Fruit fly (Drosophila melanogaster) whole organism, wandering third instar larva: ENCODE measurements around the gene Cyp4c3.

Source experiments
- Abd-B ChIP-seq: fragments of >200 bp; optimal IDR thresholded peaks from 2 replicates; lab custom pipeline; 2017; ENCODE audit warnings: missing biosample characterization, missing genetic modification characterization
- CG32264 ChIP-seq: fragments of 200-800 bp; sonication (Bioruptor generic); optimal IDR thresholded peaks from 2 replicates; lab custom pipeline; 2016; ENCODE audit warnings: missing biosample characterization, missing genetic modification characterization
- CrebA ChIP-seq: fragments of 200-800 bp; sonication (Bioruptor generic); optimal IDR thresholded peaks from 2 replicates; lab custom pipeline; 2016; ENCODE audit warnings: missing biosample characterization, mild to moderate bottlenecking, missing genetic modification characterization, borderline replicate concordance
- Dfd ChIP-seq: fragments of >200 bp; optimal IDR thresholded peaks from 2 replicates; lab custom pipeline; 2017; ENCODE audit warnings: missing biosample characterization, missing genetic modification characterization
- Dif ChIP-seq: fragments of 200-275, 200-300 bp; sonication (Bioruptor generic); optimal IDR thresholded peaks from 2 replicates; lab custom pipeline; 2018; ENCODE audit warnings: missing biosample characterization, missing genetic modification characterization; ENCODE audit not compliant: partially characterized antibody
- HLH106 ChIP-seq: fragments of 200-800 bp; optimal IDR thresholded peaks from 3 replicates; lab custom pipeline; 2019; ENCODE audit warnings: missing biosample characterization, mild to moderate bottlenecking, missing genetic modification characterization, moderate library complexity
- Hnf4 ChIP-seq: fragments of 200-800 bp; sonication (Bioruptor generic); optimal IDR thresholded peaks from 2 replicates; lab custom pipeline; 2016; ENCODE audit warnings: missing biosample characterization, mild to moderate bottlenecking, missing genetic modification characterization
- Hr78 ChIP-seq: fragments of >200 bp; optimal IDR thresholded peaks from 2 replicates; lab custom pipeline; 2017; ENCODE audit warnings: missing biosample characterization, missing genetic modification characterization
- Hr83 ChIP-seq: fragments of 200-300 bp; sonication (Bioruptor generic); optimal IDR thresholded peaks from 2 replicates; lab custom pipeline; 2016; ENCODE audit warnings: missing biosample characterization, mild to moderate bottlenecking, missing genetic modification characterization, moderate library complexity; ENCODE audit not compliant: poor library complexity, severe bottlenecking
- Jra ChIP-seq: sonication (Bioruptor generic); optimal IDR thresholded peaks from 2 replicates; lab custom pipeline; 2016; ENCODE audit warnings: missing biosample characterization, missing genetic modification characterization
- Mio ChIP-seq: sonication (Bioruptor generic); optimal IDR thresholded peaks from 2 replicates; lab custom pipeline; 2016; ENCODE audit warnings: missing biosample characterization, missing genetic modification characterization
- Myc ChIP-seq: fragments of >200 bp; optimal IDR thresholded peaks from 2 replicates; lab custom pipeline; 2017
- N ChIP-seq: fragments of >200 bp; optimal IDR thresholded peaks from 2 replicates; lab custom pipeline; 2018; ENCODE audit warnings: missing biosample characterization, missing external identifiers, missing genetic modification characterization
- OdsH ChIP-seq: fragments of 200-800 bp; sonication (Bioruptor generic); optimal IDR thresholded peaks from 2 replicates; lab custom pipeline; 2016; ENCODE audit warnings: missing biosample characterization, mild to moderate bottlenecking, missing genetic modification characterization
- Sp1 ChIP-seq: fragments of 200-800 bp; sonication (Bioruptor generic); optimal IDR thresholded peaks from 3 replicates; lab custom pipeline; 2019; ENCODE audit warnings: missing biosample characterization, mild to moderate bottlenecking, missing genetic modification characterization, moderate library complexity
- Vsx2 ChIP-seq: fragments of 200-300, 225-300 bp; sonication (Bioruptor generic); optimal IDR thresholded peaks from 2 replicates; lab custom pipeline; 2018; ENCODE audit warnings: missing biosample characterization, missing genetic modification characterization; ENCODE audit not compliant: partially characterized antibody
- br ChIP-seq: fragments of 200-800 bp; sonication (Bioruptor generic); optimal IDR thresholded peaks from 2 replicates; lab custom pipeline; 2016; ENCODE audit warnings: missing biosample characterization, missing genetic modification characterization
- dl ChIP-seq, 2 experiments: fragments of 175-275, 200-275 bp in 1 of 2; fragments of 200-275 bp in 1 of 2; sonication (Bioruptor generic); optimal IDR thresholded peaks; lab custom pipeline; 2018; ENCODE audit warnings: mild to moderate bottlenecking in 2 of 2, missing biosample characterization in 2 of 2, missing genetic modification characterization in 2 of 2, moderate library complexity in 2 of 2; ENCODE audit not compliant: partially characterized antibody in 2 of 2, insufficient read depth in 1 of 2
- dmrt93B ChIP-seq: fragments of 200-800 bp; sonication (Bioruptor generic); optimal IDR thresholded peaks from 2 replicates; lab custom pipeline; 2018; ENCODE audit warnings: missing biosample characterization, mild to moderate bottlenecking, missing genetic modification characterization
- dsf ChIP-seq: sonication (Bioruptor generic); optimal IDR thresholded peaks from 2 replicates; lab custom pipeline; 2016; ENCODE audit warnings: missing biosample characterization, missing genetic modification characterization, borderline replicate concordance
- ey ChIP-seq: fragments of 200-800 bp; sonication (Bioruptor generic); optimal IDR thresholded peaks from 2 replicates; lab custom pipeline; 2016; ENCODE audit warnings: missing biosample characterization, missing genetic modification characterization
- foxo ChIP-seq, 2 experiments: fragments of 200-800 bp; sonication (Bioruptor generic); optimal IDR thresholded peaks; 2 replicates in 1 of 2; 3 replicates in 1 of 2; lab custom pipeline; 2016 to 2017; ENCODE audit warnings: missing biosample characterization in 2 of 2, missing genetic modification characterization in 2 of 2
- fru ChIP-seq: fragments of 200-800 bp; sonication (Bioruptor generic); optimal IDR thresholded peaks from 3 replicates; lab custom pipeline; 2016; ENCODE audit warnings: missing biosample characterization, mild to moderate bottlenecking, missing genetic modification characterization
- jim ChIP-seq: fragments of 175-275, 200-325 bp; sonication (Bioruptor generic); optimal IDR thresholded peaks from 2 replicates; lab custom pipeline; 2016; ENCODE audit warnings: missing biosample characterization, mild to moderate bottlenecking, missing genetic modification characterization
- lola ChIP-seq: fragments of >200 bp; optimal IDR thresholded peaks from 2 replicates; lab custom pipeline; 2017; ENCODE audit warnings: missing biosample characterization, missing genetic modification characterization
- pan ChIP-seq: fragments of >200 bp; optimal IDR thresholded peaks from 2 replicates; lab custom pipeline; 2017
- psq ChIP-seq: fragments of 200-800 bp; sonication (Bioruptor generic); optimal IDR thresholded peaks from 3 replicates; lab custom pipeline; 2017; ENCODE audit warnings: missing biosample characterization, mild to moderate bottlenecking, missing genetic modification characterization, moderate library complexity
- rgr ChIP-seq: fragments of 200-800 bp; sonication (Bioruptor generic); optimal IDR thresholded peaks from 3 replicates; lab custom pipeline; 2016; ENCODE audit warnings: missing biosample characterization, mild to moderate bottlenecking, missing genetic modification characterization
- sage ChIP-seq: fragments of 200-800 bp; sonication (Bioruptor generic); optimal IDR thresholded peaks from 2 replicates; lab custom pipeline; 2016; ENCODE audit warnings: missing biosample characterization, mild to moderate bottlenecking, missing genetic modification characterization
- sv ChIP-seq: fragments of 200-800 bp; sonication (Bioruptor generic); optimal IDR thresholded peaks from 3 replicates; lab custom pipeline; 2016; ENCODE audit warnings: missing biosample characterization, missing genetic modification characterization
- tai ChIP-seq: sonication (Bioruptor generic); optimal IDR thresholded peaks from 2 replicates; lab custom pipeline; 2016; ENCODE audit warnings: missing biosample characterization, missing genetic modification characterization
- usp ChIP-seq: fragments of >200 bp; optimal IDR thresholded peaks from 2 replicates; lab custom pipeline; 2017; ENCODE audit warnings: missing biosample characterization, missing genetic modification characterization
- woc ChIP-seq: sonication (Bioruptor generic); optimal IDR thresholded peaks from 2 replicates; lab custom pipeline; 2016; ENCODE audit warnings: missing biosample characterization, mild to moderate bottlenecking, missing genetic modification characterization

The Cyp4c3 gene

dm6 chr3R:30893738-30894137 is at the start of gene Cyp4c3:
Gene Cyp4c3, plus strand, starts transcription at chr3R:30894038.
- TF ChIP-seq pan (lab: Kevin White, UChicago): no peak
- no peak for TF ChIP-seq jim (GFP tag; lab: Kevin White, UChicago)
- no peak for TF ChIP-seq N (GFP tag; lab: Kevin White, UChicago)
- no peak for TF ChIP-seq ey (GFP tag; lab: Kevin White, UChicago)

- no peak for TF ChIP-seq OdsH (GFP tag; lab: Kevin White, UChicago)
- TF ChIP-seq Hr83: no peak
- TF ChIP-seq Mio (GFP tag; lab: Kevin White, UChicago): no peak
- TF ChIP-seq Dfd: no peak
- TF ChIP-seq ey (GFP tag; lab: Kevin White, UChicago): no peak
- TF ChIP-seq br (GFP tag; lab: Kevin White, UChicago): no peak
- no peak for TF ChIP-seq rgr (GFP tag; lab: Kevin White, UChicago)
- TF ChIP-seq usp (GFP tag; lab: Kevin White, UChicago): no peak
- no peak for TF ChIP-seq jim (GFP tag; lab: Kevin White, UChicago)
- no peak for TF ChIP-seq sv (GFP tag; lab: Kevin White, UChicago)
- no peak for TF ChIP-seq foxo (GFP tag; optimal IDR thresholded peaks at IDR 0.05; lab: Kevin White, UChicago)
- TF ChIP-seq lola (GFP tag; lab: Kevin White, UChicago): no peak
- no peak for TF ChIP-seq fru (GFP tag; lab: Kevin White, UChicago)
- TF ChIP-seq Sp1 (GFP tag; lab: Kevin White, UChicago): no peak
- TF ChIP-seq Abd-B (GFP tag; lab: Kevin White, UChicago): no peak
- TF ChIP-seq HLH106 (tag; lab: Kevin White, UChicago): no peak
- no peak for TF ChIP-seq woc (GFP tag; lab: Kevin White, UChicago)
- no peak for TF ChIP-seq tai (GFP tag; lab: Kevin White, UChicago)
- no peak for TF ChIP-seq dl (GFP tag; optimal IDR thresholded peaks at IDR 0.05; lab: Kevin White, UChicago; ENCODE audit: insufficient read depth in 1 of 2, partially characterized antibody in 2 of 2)
- TF ChIP-seq sage: no peak
Observed at dm6 chr3R:30844436-30844835, 49.4 kb upstream of the Cyp4c3 start.

- TF ChIP-seq foxo (GFP tag; optimal IDR thresholded peaks at IDR 0.05; lab: Kevin White, UChicago) (no peak), Sp1 (GFP tag; lab: Kevin White, UChicago) (no peak), CrebA (GFP tag; lab: Kevin White, UChicago) (no peak), dsf (GFP tag; lab: Kevin White, UChicago) (no peak), CG32264 (GFP tag; lab: Kevin White, UChicago) (no peak), rgr (GFP tag; lab: Kevin White, UChicago) (no peak), Dif (GFP tag; lab: Kevin White, UChicago) (no peak), Myc (no peak), dl (GFP tag; optimal IDR thresholded peaks at IDR 0.05; lab: Kevin White, UChicago; ENCODE audit: insufficient read depth in 1 of 2, partially characterized antibody in 2 of 2) (no peak), N (GFP tag; lab: Kevin White, UChicago) (no peak), tai (GFP tag; lab: Kevin White, UChicago) (no peak), Vsx2 (GFP tag; lab: Kevin White, UChicago) (no peak), psq (GFP tag; lab: Kevin White, UChicago) (no peak), ey (GFP tag; lab: Kevin White, UChicago) (no peak), jim (GFP tag; lab: Kevin White, UChicago) (no peak)
Observed at dm6 chr3R:30849473-30850145, 44.2 kb upstream of the Cyp4c3 start.

- TF ChIP-seq woc (GFP tag; lab: Kevin White, UChicago) (no peak), dmrt93B (GFP tag; lab: Kevin White, UChicago) (no peak), HLH106 (tag; lab: Kevin White, UChicago) (no peak), tai (GFP tag; lab: Kevin White, UChicago) (no peak), Dfd (no peak), Hr78 (GFP tag; lab: Kevin White, UChicago) (no peak), rgr (GFP tag; lab: Kevin White, UChicago) (no peak), Hnf4 (GFP tag; lab: Kevin White, UChicago) (no peak), Abd-B (GFP tag; lab: Kevin White, UChicago) (no peak), CG32264 (GFP tag; lab: Kevin White, UChicago) (no peak), Mio (GFP tag; lab: Kevin White, UChicago) (no peak), psq (GFP tag; lab: Kevin White, UChicago) (no peak), ey (GFP tag; lab: Kevin White, UChicago) (no peak), Vsx2 (GFP tag; lab: Kevin White, UChicago) (no peak), jim (GFP tag; lab: Kevin White, UChicago) (no peak), OdsH (GFP tag; lab: Kevin White, UChicago) (no peak), Jra (GFP tag; lab: Kevin White, UChicago) (no peak), Dif (GFP tag; lab: Kevin White, UChicago) (no peak), CrebA (GFP tag; lab: Kevin White, UChicago) (no peak)
Observed at dm6 chr3R:30850460-30850859, 43.4 kb upstream of the Cyp4c3 start.
